Fruit fly (Drosophila melanogaster) whole organism, embryonic: ENCODE measurements around the gene Cpr64Ab.

Experiments
- CG10462 ChIP-seq: fragments of 200-800 bp; sonication (Bioruptor generic); optimal IDR thresholded peaks from 2 replicates; lab custom pipeline; 2016; ENCODE audit warnings: missing biosample characterization, missing genetic modification characterization
- CG11695 ChIP-seq: fragments of 200-800 bp; sonication (Bioruptor generic); IDR thresholded peaks from 3 replicates; pipeline ENCODE4 v1.3.6; 2022; ENCODE audit warnings: missing biosample characterization, missing genetic modification characterization
- CG14441 ChIP-seq: fragments of 200-800 bp; sonication (Bioruptor generic); IDR thresholded peaks from 2 replicates; pipeline ENCODE4 v1.3.6; 2022; ENCODE audit warnings: missing biosample characterization, missing genetic modification characterization
- CG15696 ChIP-seq: fragments of 200-800 bp; sonication (Bioruptor generic); optimal IDR thresholded peaks from 2 replicates; lab custom pipeline; 2019; ENCODE audit warnings: missing biosample characterization, mild to moderate bottlenecking, missing genetic modification characterization, moderate library complexity
- CG1647 ChIP-seq: fragments of 200-800 bp; sonication (Bioruptor generic); optimal IDR thresholded peaks from 3 replicates; lab custom pipeline; 2016; ENCODE audit warnings: missing biosample characterization, missing genetic modification characterization
- CG17186 ChIP-seq: fragments of 200-800 bp; sonication (Bioruptor generic); optimal IDR thresholded peaks from 3 replicates; lab custom pipeline; 2017; ENCODE audit warnings: missing biosample characterization, missing genetic modification reagents, missing genetic modification characterization
- CG17328 ChIP-seq: fragments of 200-800 bp; sonication (Bioruptor generic); IDR thresholded peaks from 2 replicates; pipeline ENCODE4 v1.3.6; 2022; ENCODE audit warnings: missing biosample characterization, missing genetic modification characterization
- CG17359 ChIP-seq: fragments of 200-800 bp; sonication (Bioruptor generic); optimal IDR thresholded peaks from 3 replicates; lab custom pipeline; 2018; ENCODE audit warnings: missing biosample characterization, mild to moderate bottlenecking, missing genetic modification characterization, moderate library complexity
- CG17612 ChIP-seq: fragments of 200-800 bp; sonication (Bioruptor generic); IDR thresholded peaks from 2 replicates; pipeline ENCODE4 v1.3.6; 2022; ENCODE audit warnings: missing biosample characterization, missing genetic modification characterization
- CG18599 ChIP-seq: fragments of 200-800 bp; sonication (Bioruptor generic); optimal IDR thresholded peaks from 3 replicates; lab custom pipeline; 2017; ENCODE audit warnings: missing biosample characterization, missing genetic modification characterization, mild to moderate bottlenecking, moderate library complexity, missing genetic modification reagents
- CG2120 ChIP-seq: fragments of 200-800 bp; sonication (Bioruptor generic); optimal IDR thresholded peaks from 3 replicates; lab custom pipeline; 2016; ENCODE audit warnings: missing biosample characterization, missing genetic modification characterization
- CG34224 ChIP-seq: fragments of 200-800 bp; sonication (Bioruptor generic); IDR thresholded peaks from 3 replicates; pipeline ENCODE4 v1.3.6; 2022; ENCODE audit warnings: missing biosample characterization, missing genetic modification characterization; ENCODE audit not compliant: partially characterized antibody
- CG6254 ChIP-seq: fragments of 200-800 bp; sonication (Bioruptor generic); optimal IDR thresholded peaks from 3 replicates; lab custom pipeline; 2017; ENCODE audit warnings: mild to moderate bottlenecking, missing biosample characterization, missing genetic modification reagents, missing genetic modification characterization
- CG6791 ChIP-seq: fragments of 200-800 bp; sonication (Bioruptor generic); IDR thresholded peaks from 3 replicates; pipeline ENCODE4 v1.3.6; 2022; ENCODE audit warnings: missing biosample characterization, missing genetic modification characterization; ENCODE audit not compliant: partially characterized antibody
- CG8290 ChIP-seq, 3 experiments: fragments of 200-800 bp; sonication (Bioruptor generic); optimal IDR thresholded peaks; 2 replicates each; lab custom pipeline; 2016 to 2019; ENCODE audit warnings: missing biosample characterization in 3 of 3, missing genetic modification characterization in 3 of 3, mild to moderate bottlenecking in 2 of 3, moderate library complexity in 1 of 3
- CTCF ChIP-seq: fragments of 200-800 bp; sonication (Bioruptor generic); optimal IDR thresholded peaks from 2 replicates; lab custom pipeline; 2017; ENCODE audit warnings: missing biosample characterization, mild to moderate bottlenecking, missing genetic modification characterization, moderate library complexity
- Drgx ChIP-seq: fragments of 200-800 bp; sonication (Bioruptor generic); IDR thresholded peaks from 2 replicates; pipeline ENCODE4 v1.3.6; 2022; ENCODE audit warnings: missing biosample characterization, missing genetic modification characterization
- HHEX ChIP-seq: fragments of 200-800 bp; sonication (Bioruptor generic); optimal IDR thresholded peaks from 3 replicates; lab custom pipeline; 2017; ENCODE audit warnings: missing biosample characterization, mild to moderate bottlenecking, missing genetic modification characterization, missing genetic modification reagents
- HLH54F ChIP-seq: fragments of 200-800 bp; sonication (Bioruptor generic); optimal IDR thresholded peaks from 3 replicates; lab custom pipeline; 2016; ENCODE audit warnings: missing biosample characterization, missing genetic modification characterization
- Hand ChIP-seq: fragments of 200-800 bp; sonication (Bioruptor generic); optimal IDR thresholded peaks from 2 replicates; lab custom pipeline; 2017; ENCODE audit warnings: mild to moderate bottlenecking, missing biosample characterization, missing genetic modification reagents, missing genetic modification characterization
- Hr51 ChIP-seq, 2 experiments: fragments of 200-800 bp; sonication (Bioruptor generic); optimal IDR thresholded peaks; 2 replicates in 1 of 2; 3 replicates in 1 of 2; lab custom pipeline; 2016 to 2018; ENCODE audit warnings: missing biosample characterization in 2 of 2, missing genetic modification characterization in 2 of 2, mild to moderate bottlenecking in 1 of 2, moderate library complexity in 1 of 2
- Lim3 ChIP-seq: fragments of 200-800 bp; sonication (Bioruptor generic); IDR thresholded peaks from 2 replicates; pipeline ENCODE4 v1.3.6; 2022; ENCODE audit warnings: missing biosample characterization, missing genetic modification characterization
- MTF-1 ChIP-seq: fragments of 200-800 bp; sonication (Bioruptor generic); optimal IDR thresholded peaks from 2 replicates; lab custom pipeline; 2018; ENCODE audit warnings: missing biosample characterization, mild to moderate bottlenecking, missing genetic modification characterization, borderline replicate concordance
- Mes4 ChIP-seq: fragments of 200-800 bp; sonication (Bioruptor generic); optimal IDR thresholded peaks from 2 replicates; lab custom pipeline; 2016; ENCODE audit warnings: missing biosample characterization, missing genetic modification characterization
- NC2β ChIP-seq: fragments of 200-800 bp; sonication (Bioruptor generic); optimal IDR thresholded peaks from 2 replicates; lab custom pipeline; 2016; ENCODE audit warnings: missing biosample characterization, missing genetic modification characterization
- Opbp ChIP-seq: fragments of 200-800 bp; sonication (Bioruptor generic); IDR thresholded peaks from 3 replicates; pipeline ENCODE4 v1.3.6; 2022; ENCODE audit warnings: missing biosample characterization, missing genetic modification characterization; ENCODE audit not compliant: partially characterized antibody
- Vsx1 ChIP-seq: fragments of 200-800 bp; sonication (Bioruptor generic); optimal IDR thresholded peaks from 2 replicates; lab custom pipeline; 2017; ENCODE audit warnings: missing biosample characterization, mild to moderate bottlenecking, missing genetic modification characterization, missing genetic modification reagents
- cato ChIP-seq: fragments of 200-800 bp; sonication (Bioruptor generic); optimal IDR thresholded peaks from 2 replicates; lab custom pipeline; 2016; ENCODE audit warnings: missing biosample characterization, missing genetic modification characterization, borderline replicate concordance
- chif ChIP-seq, 2 experiments: fragments of 200-800 bp; sonication (Bioruptor generic); optimal IDR thresholded peaks; 3 replicates each; lab custom pipeline; 2016; ENCODE audit warnings: missing biosample characterization in 2 of 2, missing genetic modification characterization in 2 of 2
- chm ChIP-seq: fragments of 200-800 bp; sonication (Bioruptor generic); IDR thresholded peaks from 2 replicates; pipeline ENCODE4 v1.3.6; 2022; ENCODE audit warnings: missing biosample characterization, missing genetic modification characterization
- dan ChIP-seq: fragments of 200-800 bp; sonication (Bioruptor generic); IDR thresholded peaks from 2 replicates; pipeline ENCODE4 v1.3.6; 2022; ENCODE audit warnings: missing biosample characterization, missing genetic modification characterization
- danr ChIP-seq: fragments of 200-800 bp; sonication (Bioruptor generic); IDR thresholded peaks from 2 replicates; pipeline ENCODE4 v1.3.6; 2022; ENCODE audit warnings: missing biosample characterization, missing genetic modification characterization
- ems ChIP-seq: fragments of 200-800 bp; sonication (Bioruptor generic); optimal IDR thresholded peaks from 3 replicates; lab custom pipeline; 2016; ENCODE audit warnings: missing biosample characterization, missing genetic modification characterization
- fd64A ChIP-seq: fragments of 200-800 bp; sonication (Bioruptor generic); optimal IDR thresholded peaks from 3 replicates; lab custom pipeline; 2018; ENCODE audit warnings: missing biosample characterization, mild to moderate bottlenecking, missing genetic modification characterization
- fd96Cb ChIP-seq: fragments of 200-800 bp; sonication (Bioruptor generic); optimal IDR thresholded peaks from 2 replicates; lab custom pipeline; 2018; ENCODE audit warnings: missing biosample characterization, mild to moderate bottlenecking, missing genetic modification characterization, moderate library complexity
- ftz-f1 ChIP-seq: fragments of 200-800 bp; sonication (Bioruptor generic); optimal IDR thresholded peaks from 2 replicates; lab custom pipeline; 2016; ENCODE audit warnings: missing biosample characterization, missing genetic modification characterization
- gfzf ChIP-seq: fragments of 200-800 bp; sonication (Bioruptor generic); optimal IDR thresholded peaks from 2 replicates; lab custom pipeline; 2016; ENCODE audit warnings: missing biosample characterization, mild to moderate bottlenecking, missing genetic modification characterization, moderate library complexity
- grn ChIP-seq: fragments of 200-800 bp; sonication (Bioruptor generic); optimal IDR thresholded peaks from 3 replicates; lab custom pipeline; 2017; ENCODE audit warnings: missing biosample characterization, missing genetic modification characterization
- gsb ChIP-seq: fragments of 200-800 bp; sonication (Bioruptor generic); IDR thresholded peaks from 2 replicates; pipeline ENCODE4 v1.3.6; 2022; ENCODE audit warnings: missing biosample characterization, missing genetic modification characterization
- hkb ChIP-seq, 2 experiments: fragments of 200-800 bp in 1 of 2; fragments of >200 bp in 1 of 2; sonication (Bioruptor generic) in 1 of 2; IDR thresholded peaks in 1 of 2; optimal IDR thresholded peaks in 1 of 2; 2 replicates each; pipeline versions ENCODE4 v1.3.6 to Lab custom; 2017 to 2022; ENCODE audit warnings: missing biosample characterization in 1 of 2, missing genetic modification characterization in 1 of 2
- jumu ChIP-seq: fragments of 200-800 bp; sonication (Bioruptor generic); optimal IDR thresholded peaks from 3 replicates; lab custom pipeline; 2016; ENCODE audit warnings: missing biosample characterization, missing genetic modification characterization
- otp ChIP-seq: fragments of 200-800 bp; sonication (Bioruptor generic); IDR thresholded peaks from 3 replicates; pipeline ENCODE4, ENCODE4 v1.3.6; 2022; ENCODE audit warnings: missing biosample characterization, missing genetic modification characterization
- p53 ChIP-seq: fragments of 200-800 bp; sonication (Bioruptor generic); optimal IDR thresholded peaks from 2 replicates; lab custom pipeline; 2016; ENCODE audit warnings: missing biosample characterization, missing genetic modification characterization
- pros ChIP-seq: fragments of 200-800 bp; sonication (Bioruptor generic); optimal IDR thresholded peaks from 3 replicates; lab custom pipeline; 2019; ENCODE audit warnings: missing biosample characterization, mild to moderate bottlenecking, missing genetic modification characterization, moderate library complexity
- rib ChIP-seq: fragments of 200-800 bp; sonication (Bioruptor generic); IDR thresholded peaks from 2 replicates; pipeline ENCODE4 v1.3.6; 2022; ENCODE audit warnings: missing biosample characterization, missing genetic modification characterization
- run ChIP-seq: fragments of 200-800 bp; sonication (Bioruptor generic); optimal IDR thresholded peaks from 3 replicates; lab custom pipeline; 2018; ENCODE audit warnings: missing biosample characterization, mild to moderate bottlenecking, missing genetic modification characterization
- sd ChIP-seq: fragments of 200-800 bp; sonication (Bioruptor generic); optimal IDR thresholded peaks from 3 replicates; lab custom pipeline; 2018; ENCODE audit warnings: missing biosample characterization, mild to moderate bottlenecking, missing genetic modification characterization, moderate library complexity
- vnd ChIP-seq: fragments of 200-800 bp; sonication (Bioruptor generic); IDR thresholded peaks from 3 replicates; pipeline ENCODE4 v1.3.6; 2022; ENCODE audit warnings: missing biosample characterization, missing genetic modification characterization; ENCODE audit not compliant: partially characterized antibody
- yki ChIP-seq: fragments of >200 bp; optimal IDR thresholded peaks from 3 replicates; lab custom pipeline; 2018
- zen2 ChIP-seq: fragments of 200-800 bp; sonication (Bioruptor generic); IDR thresholded peaks from 3 replicates; pipeline ENCODE4 v1.3.6; 2022; ENCODE audit warnings: missing biosample characterization, missing genetic modification characterization; ENCODE audit not compliant: partially characterized antibody

Gene Cpr64Ab

dm6 chr3L:4186659-4187058 lies 24.7 kb downstream of the Cpr64Ab start, which contains the start of gene VhaM9.7-c (continued):
- no peak for TF ChIP-seq run (tag; lab: Kevin White, UChicago)
- TF ChIP-seq CG34224 (GFP tag; lab: Robert Waterston, UW): peak; percentile 15; the same call in 1 of the 3 replicates
- TF ChIP-seq jumu (GFP tag; lab: Kevin White, UChicago): no peak
- no peak for TF ChIP-seq chm
- TF ChIP-seq otp (GFP tag; lab: Robert Waterston, UW): peak; percentile 45; the same call in 1 of the 3 replicates
- TF ChIP-seq danr (GFP tag; lab: Robert Waterston, UW): no peak
- no peak for TF ChIP-seq CG15696 (tag; lab: Kevin White, UChicago)
- no peak for TF ChIP-seq CG6791 (GFP tag; lab: Robert Waterston, UW)
- TF ChIP-seq cato (GFP tag; lab: Kevin White, UChicago): no peak
- TF ChIP-seq Hr51 (GFP tag; optimal IDR thresholded peaks at IDR 0.05; lab: Kevin White, UChicago): peak in 1 of 2 experiments; percentile 3
- TF ChIP-seq pros (GFP tag; lab: Kevin White, UChicago): no peak
- no peak for TF ChIP-seq Drgx (GFP tag; lab: Robert Waterston, UW)
- TF ChIP-seq Mes4 (GFP tag; lab: Kevin White, UChicago): no peak
- no peak for TF ChIP-seq fd96Cb
- TF ChIP-seq hkb (optimal IDR thresholded peaks at IDR 0.05; lab: Kevin White, UChicago): no peak
- no peak for TF ChIP-seq hkb (GFP tag; IDR thresholded peaks at IDR 0.05; lab: Robert Waterston, UW)
- peak; percentile 19 for TF ChIP-seq CG17186 (GFP tag; lab: Kevin White, UChicago)
- TF ChIP-seq fd64A: no peak
- TF ChIP-seq vnd (GFP tag; lab: Robert Waterston, UW): no peak
- no peak for TF ChIP-seq Hand (GFP tag; lab: Kevin White, UChicago)
- no peak for TF ChIP-seq dan (GFP tag; lab: Robert Waterston, UW)
- TF ChIP-seq gfzf (GFP tag; lab: Kevin White, UChicago): peak; percentile 81
- no peak; the same call in 2 of the 3 replicates for TF ChIP-seq zen2 (GFP tag; lab: Robert Waterston, UW)
- no peak for TF ChIP-seq CG10462 (GFP tag; lab: Kevin White, UChicago)
- no peak for TF ChIP-seq CG17359 (tag; lab: Kevin White, UChicago)
- TF ChIP-seq HHEX: no peak
- peak; percentile 52 for TF ChIP-seq HLH54F (GFP tag; lab: Kevin White, UChicago)
- TF ChIP-seq CG11695 (GFP tag; lab: Robert Waterston, UW): no peak
- no peak for TF ChIP-seq MTF-1
- no peak for TF ChIP-seq CG14441 (GFP tag; lab: Robert Waterston, UW)
- TF ChIP-seq NC2β (GFP tag; lab: Kevin White, UChicago): peak; percentile 25
- no peak for TF ChIP-seq CG17612 (GFP tag; lab: Robert Waterston, UW)
- TF ChIP-seq ftz-f1 (GFP tag; lab: Kevin White, UChicago): no peak
- TF ChIP-seq CG18599 (GFP tag; lab: Kevin White, UChicago): peak; percentile 28
- TF ChIP-seq Opbp (GFP tag; lab: Robert Waterston, UW): 0 out of 3 replicates have a peak, but pooled peaks have one; percentile 29
- no peak for TF ChIP-seq grn (GFP tag; lab: Kevin White, UChicago)
- no peak for TF ChIP-seq chif (GFP tag; optimal IDR thresholded peaks at IDR 0.05; lab: Kevin White, UChicago)
- TF ChIP-seq ems: peak; percentile 10
- no peak for TF ChIP-seq CG17328 (GFP tag; lab: Robert Waterston, UW)
- no peak for TF ChIP-seq CTCF (GFP tag; lab: Kevin White, UChicago)
- no peak for TF ChIP-seq p53 (GFP tag; lab: Kevin White, UChicago)
- peak; percentile 6 for TF ChIP-seq CG1647 (GFP tag; lab: Kevin White, UChicago)
- TF ChIP-seq rib (GFP tag; lab: Robert Waterston, UW): no peak
- no peak for TF ChIP-seq yki (lab: Kevin White, UChicago)
- no peak for TF ChIP-seq CG6254 (GFP tag; lab: Kevin White, UChicago)
- TF ChIP-seq gsb (GFP tag; lab: Robert Waterston, UW): no peak
- no peak for TF ChIP-seq CG8290 (GFP tag; optimal IDR thresholded peaks at IDR 0.05; lab: Kevin White, UChicago)
- no peak for TF ChIP-seq CG8290 (tag; optimal IDR thresholded peaks at IDR 0.05; lab: Kevin White, UChicago)
- TF ChIP-seq Vsx1 (GFP tag; lab: Kevin White, UChicago): no peak
- TF ChIP-seq Lim3 (GFP tag; lab: Robert Waterston, UW): no peak
- peak; percentile 42 for TF ChIP-seq sd (tag; lab: Kevin White, UChicago)
- peak; percentile 70 for TF ChIP-seq CG2120 (GFP tag; lab: Kevin White, UChicago)
